Worm (Caenorhabditis elegans): Measurements from ENCODE around the gene elo-3.
A peak's percentile ranks its signal among the peaks of the same experiment; 100 is the strongest.

The elo-3 gene

ce11 chrIV:7237668-7238214 lies at the start of gene elo-3:
Gene elo-3 (plus strand): TSS chrIV:7237718.
- TF ChIP-seq him-1 (tag; optimal IDR thresholded peaks at IDR 0.05) (no peak), dao-5 (tag; optimal IDR thresholded peaks at IDR 0.05) (no peak), W03F9.2 (tag; optimal IDR thresholded peaks at IDR 0.05) (no peak)

- TF ChIP-seq him-1 (tag; optimal IDR thresholded peaks at IDR 0.05) (no peak), dao-5 (tag; optimal IDR thresholded peaks at IDR 0.05) (no peak)
Observed at ce11 chrIV:7188030-7188429, 49.5 kb upstream of the elo-3 start, which contains the start of gene C42D4.13. Gene C42D4.13 (minus strand): TSS chrIV:7188130.

ce11 chrIV:7188528-7189422 lies 48.7 kb upstream of the elo-3 start, which contains the start of gene srlf-7:
Gene srlf-7 (plus strand): TSS chrIV:7189287.
- TF ChIP-seq dao-5 (tag; optimal IDR thresholded peaks at IDR 0.05): no peak
- TF ChIP-seq W03F9.2 (tag; optimal IDR thresholded peaks at IDR 0.05): peak; percentile 15
- TF ChIP-seq him-1 (tag; optimal IDR thresholded peaks at IDR 0.05): no peak

- no peak for TF ChIP-seq W03F9.2 (tag; optimal IDR thresholded peaks at IDR 0.05)
- no peak for TF ChIP-seq him-1 (tag; optimal IDR thresholded peaks at IDR 0.05)
- TF ChIP-seq dao-5 (tag; optimal IDR thresholded peaks at IDR 0.05): no peak
Observed at ce11 chrIV:7190409-7190808, 47.1 kb upstream of the elo-3 start.

- no peak for TF ChIP-seq W03F9.2 (tag; optimal IDR thresholded peaks at IDR 0.05)
- TF ChIP-seq dao-5 (tag; optimal IDR thresholded peaks at IDR 0.05): no peak
- TF ChIP-seq him-1 (tag; optimal IDR thresholded peaks at IDR 0.05): no peak
Observed at ce11 chrIV:7191745-7192144, 45.8 kb upstream of the elo-3 start, which contains the start of gene R13A1.5. Gene R13A1.5 (minus strand): TSS chrIV:7191845.

- no peak for TF ChIP-seq dao-5 (tag; optimal IDR thresholded peaks at IDR 0.05)
- TF ChIP-seq him-1 (tag; optimal IDR thresholded peaks at IDR 0.05): no peak
- no peak for TF ChIP-seq W03F9.2 (tag; optimal IDR thresholded peaks at IDR 0.05)
Observed at ce11 chrIV:7195734-7196133, 41.8 kb upstream of the elo-3 start, which contains the start of gene best-16. Gene best-16 (minus strand): TSS chrIV:7195834.

- no peak for TF ChIP-seq dao-5 (tag; optimal IDR thresholded peaks at IDR 0.05)
- no peak for TF ChIP-seq W03F9.2 (tag; optimal IDR thresholded peaks at IDR 0.05)
- TF ChIP-seq him-1 (tag; optimal IDR thresholded peaks at IDR 0.05): no peak
Observed at ce11 chrIV:7196853-7197252, 40.7 kb upstream of the elo-3 start, which contains the start of gene unc-8. Gene unc-8 (plus strand): TSS chrIV:7197153.

ce11 chrIV:7203696-7204095 lies 33.8 kb upstream of the elo-3 start, which contains the start of gene R13A1.3:
Gene R13A1.3 (plus strand): TSS chrIV:7203996.
- no peak for TF ChIP-seq dao-5 (tag; optimal IDR thresholded peaks at IDR 0.05)
- TF ChIP-seq W03F9.2 (tag; optimal IDR thresholded peaks at IDR 0.05): no peak
- no peak for TF ChIP-seq him-1 (tag; optimal IDR thresholded peaks at IDR 0.05)

- no peak for TF ChIP-seq him-1 (tag; optimal IDR thresholded peaks at IDR 0.05)
Observed at ce11 chrIV:7205969-7206368, 31.5 kb upstream of the elo-3 start, which contains the start of gene kcc-1. Gene kcc-1 (plus strand): TSS chrIV:7206269.

ce11 chrIV:7208961-7209360 lies 28.6 kb upstream of the elo-3 start:
- no peak for TF ChIP-seq him-1 (tag; optimal IDR thresholded peaks at IDR 0.05)
- no peak for TF ChIP-seq W03F9.2 (tag; optimal IDR thresholded peaks at IDR 0.05)
- no peak for TF ChIP-seq dao-5 (tag; optimal IDR thresholded peaks at IDR 0.05)

ce11 chrIV:7211313-7211712 lies 26.2 kb upstream of the elo-3 start:
- TF ChIP-seq him-1 (tag; optimal IDR thresholded peaks at IDR 0.05) (no peak), W03F9.2 (tag; optimal IDR thresholded peaks at IDR 0.05) (no peak), dao-5 (tag; optimal IDR thresholded peaks at IDR 0.05) (no peak)

- TF ChIP-seq him-1 (tag; optimal IDR thresholded peaks at IDR 0.05) (no peak), dao-5 (tag; optimal IDR thresholded peaks at IDR 0.05) (no peak), W03F9.2 (tag; optimal IDR thresholded peaks at IDR 0.05) (no peak)
Observed at ce11 chrIV:7212769-7213168, 24.7 kb upstream of the elo-3 start.

- TF ChIP-seq him-1 (tag; optimal IDR thresholded peaks at IDR 0.05) (no peak), W03F9.2 (tag; optimal IDR thresholded peaks at IDR 0.05) (no peak), dao-5 (tag; optimal IDR thresholded peaks at IDR 0.05) (no peak)
Observed at ce11 chrIV:7216210-7216609, 21.3 kb upstream of the elo-3 start.

- TF ChIP-seq dao-5 (tag; optimal IDR thresholded peaks at IDR 0.05): no peak
- no peak for TF ChIP-seq W03F9.2 (tag; optimal IDR thresholded peaks at IDR 0.05)
- TF ChIP-seq him-1 (tag; optimal IDR thresholded peaks at IDR 0.05): no peak
Observed at ce11 chrIV:7219398-7220087, 18.0 kb upstream of the elo-3 start, which contains the start of the genes glb-23 and R13A1.1. Gene glb-23 (minus strand): TSS chrIV:7219498. Gene R13A1.1 (plus strand): TSS chrIV:7220037.

Data from whole organism, L4/young adult.